Worm (Caenorhabditis elegans) whole organism, dauer: ENCODE measurements around the gene R05G6.1.

Experiments
- unc-62 ChIP-seq: sonication (generic microtip); optimal IDR thresholded peaks from 2 replicates; lab custom pipeline; 2017; ENCODE audit warnings: missing biosample characterization, missing genetic modification reagents, missing genetic modification characterization

Gene R05G6.1

ce11 chrIV:7532360-7532759 is at the start of gene R05G6.1:
Gene R05G6.1 (plus strand): TSS chrIV:7532660.
- TF ChIP-seq unc-62 (GFP tag; lab: Kevin White, UChicago), result no peak

- TF ChIP-seq unc-62 (GFP tag; lab: Kevin White, UChicago), result no peak
These were observed 46.1 kb upstream of the R05G6.1 start, which contains the start of the genes his-61 and his-62 for ce11 chrIV:7486201-7486947. Gene his-61 (minus strand): TSS chrIV:7486217. Gene his-62 (plus strand): TSS chrIV:7486545.

DNA sequence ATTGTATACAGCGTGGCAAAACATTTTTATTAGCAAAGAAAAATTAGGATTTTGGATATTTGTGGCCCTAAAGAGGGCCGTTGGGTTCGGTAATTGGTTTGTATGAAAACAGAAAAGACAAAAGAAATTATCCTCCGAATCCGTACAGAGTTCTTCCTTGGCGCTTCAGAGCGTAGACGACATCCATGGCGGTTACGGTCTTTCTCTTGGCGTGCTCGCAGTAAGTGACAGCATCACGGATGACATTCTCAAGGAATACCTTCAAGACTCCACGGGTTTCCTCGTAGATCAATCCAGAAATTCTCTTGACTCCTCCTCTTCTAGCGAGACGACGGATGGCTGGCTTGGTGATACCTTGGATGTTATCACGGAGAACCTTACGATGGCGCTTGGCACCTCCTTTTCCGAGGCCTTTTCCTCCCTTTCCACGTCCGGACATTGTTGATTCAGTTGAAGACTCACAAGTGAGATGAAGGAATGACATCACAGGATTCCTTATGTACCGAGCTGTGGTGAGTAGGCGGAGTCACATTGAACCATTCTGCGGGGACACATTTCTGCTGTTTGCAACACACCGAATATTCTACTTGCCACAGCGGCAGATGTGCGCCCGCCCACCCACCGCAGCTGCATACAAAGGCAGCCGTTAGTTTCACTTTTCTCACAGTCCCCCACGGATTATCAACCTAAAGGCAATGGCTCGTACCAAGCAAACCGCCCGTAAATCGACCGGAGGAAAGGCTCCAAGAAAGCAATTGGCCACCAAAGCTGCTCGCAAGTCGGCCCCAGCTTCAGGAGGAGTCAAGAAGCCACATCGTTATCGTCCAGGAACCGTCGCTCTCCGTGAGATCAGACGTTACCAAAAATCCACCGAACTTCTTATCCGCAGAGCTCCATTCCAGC is 44.7 kb upstream of the R05G6.1 start, which contains the start of the genes his-60 and his-59:
TSS of gene his-60 (minus strand) at position 439 of the 903 bp plus-strand sequence.
TSS of gene his-59 (plus strand) at position 696 of the 903 bp plus-strand sequence.
- TF ChIP-seq unc-62 (GFP tag; lab: Kevin White, UChicago), result no peak

DNA sequence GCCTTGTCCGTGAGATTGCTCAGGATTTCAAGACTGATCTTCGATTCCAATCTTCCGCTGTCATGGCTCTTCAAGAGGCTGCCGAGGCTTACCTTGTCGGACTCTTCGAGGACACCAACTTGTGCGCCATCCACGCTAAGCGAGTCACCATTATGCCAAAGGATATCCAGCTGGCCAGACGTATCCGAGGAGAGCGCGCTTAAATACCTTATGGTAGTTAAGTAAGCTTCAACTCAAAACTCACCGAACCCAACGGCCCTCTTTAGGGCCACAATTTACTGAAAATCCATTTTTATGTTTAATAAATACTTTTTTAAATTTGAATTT is 44.0 kb upstream of the R05G6.1 start:
- no peak for TF ChIP-seq unc-62 (GFP tag; lab: Kevin White, UChicago)

DNA sequence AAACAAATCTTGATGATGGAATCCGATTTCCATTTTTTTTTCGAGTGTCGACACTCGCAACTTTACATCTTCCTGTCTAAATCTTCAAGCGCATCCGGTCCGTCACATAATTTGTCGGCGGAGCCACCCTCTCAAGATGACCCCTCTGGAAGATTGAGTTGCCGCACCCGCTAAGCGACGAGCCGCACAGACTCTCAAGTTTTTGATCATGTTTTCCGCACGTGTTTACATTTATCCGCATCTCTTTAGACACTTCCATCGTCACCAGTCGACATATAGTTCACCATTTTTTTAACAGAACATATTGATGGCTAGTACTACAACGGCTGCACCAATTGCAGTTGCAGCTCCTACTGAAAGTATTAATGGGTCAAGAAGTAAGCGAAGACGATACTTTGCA is 41.0 kb upstream of the R05G6.1 start, which contains the start of gene F55G1.1:
TSS of gene F55G1.1 (plus strand) at position 301 of the 400 bp plus-strand sequence.
- no peak for TF ChIP-seq unc-62 (GFP tag; lab: Kevin White, UChicago)

- no peak for TF ChIP-seq unc-62 (GFP tag; lab: Kevin White, UChicago)
These were observed 35.3 kb upstream of the R05G6.1 start for ce11 chrIV:7497205-7497604.

ce11 chrIV:7497750-7498149 is 34.7 kb upstream of the R05G6.1 start, which contains the start of gene egas-4:
Gene egas-4 (minus strand): TSS chrIV:7497850.
- no peak for TF ChIP-seq unc-62 (GFP tag; lab: Kevin White, UChicago)

DNA sequence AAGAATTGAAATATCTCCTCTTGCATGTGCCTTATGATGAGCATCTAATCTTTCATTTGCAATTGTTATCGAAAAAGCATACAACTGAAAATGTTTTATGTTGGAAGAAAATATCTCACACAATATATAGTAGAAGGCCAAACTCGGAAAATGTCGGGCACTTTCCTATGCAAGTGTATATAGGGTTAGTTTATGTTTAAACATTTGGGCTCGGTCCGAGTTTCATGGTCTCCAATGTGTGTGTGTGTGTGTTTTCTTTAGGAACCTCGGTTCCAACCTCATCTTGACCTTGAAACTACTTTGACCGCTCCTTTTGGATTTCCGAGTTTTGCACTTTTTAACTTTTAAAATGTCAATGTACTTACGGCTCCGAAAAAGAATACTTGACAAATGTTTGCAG is 33.2 kb upstream of the R05G6.1 start:
- TF ChIP-seq unc-62 (GFP tag; lab: Kevin White, UChicago), result no peak

ce11 chrIV:7500924-7501323 is 31.5 kb upstream of the R05G6.1 start:
- TF ChIP-seq unc-62 (GFP tag; lab: Kevin White, UChicago), result no peak

DNA sequence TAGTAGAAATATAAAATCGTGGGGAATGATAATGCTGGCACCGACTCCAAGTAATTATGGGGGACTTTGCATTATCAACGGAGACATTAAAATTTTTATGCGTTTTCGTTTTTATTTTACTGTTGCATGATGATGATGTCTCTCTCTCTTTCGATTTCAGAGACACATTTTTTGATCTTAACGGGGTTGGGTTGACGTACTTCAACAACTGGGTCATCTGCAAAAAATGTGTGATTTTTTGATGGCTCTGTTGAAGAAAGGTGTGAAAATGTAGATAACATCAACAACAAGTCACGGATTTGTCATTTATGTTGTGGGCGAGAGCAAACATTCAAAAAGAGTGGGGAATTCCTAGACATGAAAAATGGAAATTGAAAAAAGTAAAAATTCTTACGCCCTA is 31.1 kb upstream of the R05G6.1 start, which contains the start of gene F55G1.15:
TSS of gene F55G1.15 (minus strand) at position 101 of the 400 bp plus-strand sequence.
- no peak for TF ChIP-seq unc-62 (GFP tag; lab: Kevin White, UChicago)

DNA sequence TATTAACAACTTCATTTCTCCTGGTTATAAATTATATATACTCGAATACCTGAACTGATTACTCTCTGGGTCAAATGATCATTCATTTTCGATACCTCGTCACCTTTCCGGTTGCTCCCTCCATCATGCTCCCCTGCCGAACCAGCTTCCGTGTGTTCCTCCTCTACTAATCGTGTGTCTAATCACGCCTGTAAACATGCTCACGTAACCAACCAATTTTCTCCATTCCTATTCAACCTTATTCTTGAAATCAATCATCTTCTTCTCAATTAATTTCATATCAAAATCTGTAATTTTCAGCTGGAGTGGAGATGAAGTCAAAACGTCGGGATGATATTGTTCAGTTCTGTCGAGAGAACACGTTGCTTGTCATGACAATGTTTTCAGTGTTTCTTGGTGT is 29.1 kb upstream of the R05G6.1 start, which contains the start of gene glt-6:
TSS of gene glt-6 (plus strand) at position 301 of the 400 bp plus-strand sequence.
- TF ChIP-seq unc-62 (GFP tag; lab: Kevin White, UChicago), result no peak

ce11 chrIV:7505866-7506488 is 26.5 kb upstream of the R05G6.1 start:
- no peak for TF ChIP-seq unc-62 (GFP tag; lab: Kevin White, UChicago)

- TF ChIP-seq unc-62 (GFP tag; lab: Kevin White, UChicago), result no peak
These were observed 25.7 kb upstream of the R05G6.1 start for ce11 chrIV:7506711-7507110.

- no peak for TF ChIP-seq unc-62 (GFP tag; lab: Kevin White, UChicago)
These were observed 25.2 kb upstream of the R05G6.1 start for ce11 chrIV:7507305-7507704.

DNA sequence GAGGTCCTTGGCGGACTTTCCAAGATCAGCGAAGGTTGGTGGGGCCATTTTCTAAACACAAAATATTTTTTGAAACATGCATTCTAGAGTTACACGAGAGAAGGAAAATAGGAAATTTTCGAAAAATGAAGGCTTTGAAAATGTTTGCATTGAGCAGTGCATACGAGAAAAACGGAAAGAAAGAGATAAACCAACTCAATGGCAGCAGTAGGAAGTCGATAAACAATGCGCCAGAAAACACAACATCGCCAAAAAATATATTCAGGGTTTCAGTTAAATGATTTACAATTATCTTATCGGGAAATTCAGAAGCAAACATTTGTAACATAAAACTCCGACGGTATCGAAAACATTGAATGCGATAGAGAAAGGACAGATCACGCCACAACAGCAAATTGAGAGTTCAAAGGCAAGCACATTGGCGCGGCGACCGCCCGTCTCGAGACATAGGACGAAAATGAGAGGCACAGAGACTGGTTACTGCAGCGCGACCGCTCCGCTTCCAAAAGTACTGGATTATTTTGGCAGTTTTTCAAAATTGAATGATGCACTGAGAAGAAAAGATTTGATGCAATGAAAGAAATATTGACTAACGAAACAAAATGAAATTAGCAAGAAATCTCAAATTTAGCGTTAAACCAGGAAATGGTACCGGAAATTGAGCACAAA is 24.5 kb upstream of the R05G6.1 start, which contains the start of the genes vdac-1 and R05G6.5:
TSS of gene vdac-1 (minus strand) at position 51 of the 669 bp plus-strand sequence.
TSS of gene R05G6.5 (plus strand) at position 527 of the 669 bp plus-strand sequence.
- TF ChIP-seq unc-62 (GFP tag; lab: Kevin White, UChicago), result no peak
